Worm (Caenorhabditis elegans): Measurements from ENCODE around the gene csn-4.

DNA sequence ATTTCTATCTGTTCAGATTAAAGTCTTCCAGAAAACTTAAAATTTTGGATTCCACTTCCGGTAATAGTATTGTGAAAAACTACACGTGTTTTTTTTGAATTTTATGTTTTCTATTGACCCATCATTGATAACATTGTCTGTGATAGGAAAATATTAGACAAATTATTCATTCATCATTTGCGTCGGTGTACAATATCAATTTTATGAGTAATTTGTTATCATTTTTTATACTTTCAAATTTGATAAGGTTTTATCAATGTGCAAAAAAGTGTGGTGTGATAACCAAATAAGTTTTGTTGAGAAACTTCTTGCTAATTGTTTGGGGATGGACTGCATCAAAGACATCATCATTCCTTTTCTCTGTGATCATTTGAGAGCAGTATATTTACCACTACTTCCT, 11.3 kb downstream of the csn-4 start:
- no peak for TF ChIP-seq ceh-13 (GFP tag; optimal IDR thresholded peaks at IDR 0.05)
- TF ChIP-seq tbx-37 (GFP tag; conservative IDR thresholded peaks at IDR 0.05) = no peak
- no peak for TF ChIP-seq ceh-36 (tag; optimal IDR thresholded peaks at IDR 0.05)
- no peak for TF ChIP-seq ets-7 (tag; optimal IDR thresholded peaks at IDR 0.05)
- TF ChIP-seq hmbx-1 (tag; optimal IDR thresholded peaks at IDR 0.05) = no peak
- TF ChIP-seq tra-4 (tag; optimal IDR thresholded peaks at IDR 0.05) = no peak
- TF ChIP-seq ama-1 (optimal IDR thresholded peaks at IDR 0.05) = no peak
- no peak for TF ChIP-seq hnd-1 (tag; optimal IDR thresholded peaks at IDR 0.05)
- TF ChIP-seq hmg-4 (GFP tag; optimal IDR thresholded peaks at IDR 0.05) = no peak
- no peak for TF ChIP-seq sea-1 (GFP tag; conservative IDR thresholded peaks at IDR 0.05)
